Fruit fly (Drosophila melanogaster) whole organism, embryonic: ENCODE data around the gene Unc50.

Experiments used
- Atf-2 ChIP-seq: fragments of 200-800 bp; sonication (Bioruptor generic); optimal IDR thresholded peaks from 2 replicates; lab custom pipeline; 2016; ENCODE audit warnings: missing biosample characterization, missing genetic modification characterization
- Bteb2 ChIP-seq: fragments of 200-800 bp; sonication (Bioruptor generic); optimal IDR thresholded peaks from 2 replicates; lab custom pipeline; 2016; ENCODE audit warnings: missing biosample characterization, missing genetic modification characterization
- CG10147 ChIP-seq: fragments of 200-800 bp; sonication (Bioruptor generic); optimal IDR thresholded peaks from 2 replicates; lab custom pipeline; 2019; ENCODE audit warnings: missing biosample characterization, mild to moderate bottlenecking, missing genetic modification characterization, moderate library complexity
- CG10462 ChIP-seq: fragments of 200-800 bp; sonication (Bioruptor generic); optimal IDR thresholded peaks from 2 replicates; lab custom pipeline; 2016; ENCODE audit warnings: missing biosample characterization, missing genetic modification characterization
- CG12236 ChIP-seq: fragments of 200-800 bp; sonication (Bioruptor generic); optimal IDR thresholded peaks from 2 replicates; lab custom pipeline; 2016; ENCODE audit warnings: missing biosample characterization, missing genetic modification characterization
- CG14965 ChIP-seq: fragments of 200-800 bp; sonication (Bioruptor generic); optimal IDR thresholded peaks from 2 replicates; lab custom pipeline; 2016; ENCODE audit warnings: missing biosample characterization, missing genetic modification characterization, borderline replicate concordance
- CG15269 ChIP-seq: fragments of 200-800 bp; sonication (Bioruptor generic); optimal IDR thresholded peaks from 2 replicates; lab custom pipeline; 2018; ENCODE audit warnings: missing biosample characterization, mild to moderate bottlenecking, missing genetic modification characterization, moderate library complexity
- CG17328 ChIP-seq: fragments of 200-800 bp; sonication (Bioruptor generic); IDR thresholded peaks from 2 replicates; pipeline ENCODE4 v1.3.6; 2022; ENCODE audit warnings: missing biosample characterization, missing genetic modification characterization
- CG17568 ChIP-seq: fragments of 200-800 bp; sonication (Bioruptor generic); optimal IDR thresholded peaks from 2 replicates; lab custom pipeline; 2018; ENCODE audit warnings: missing biosample characterization, mild to moderate bottlenecking, missing genetic modification characterization, moderate library complexity
- CG18764 ChIP-seq: fragments of 200-800 bp; sonication (Bioruptor generic); optimal IDR thresholded peaks from 3 replicates; lab custom pipeline; 2016; ENCODE audit warnings: missing biosample characterization, missing genetic modification characterization
- CG2129 ChIP-seq: fragments of 200-800 bp; sonication (Bioruptor generic); IDR thresholded peaks from 2 replicates; pipeline ENCODE4 v1.3.6; 2022; ENCODE audit warnings: missing biosample characterization, missing genetic modification characterization; ENCODE audit not compliant: partially characterized antibody
- CG31365 ChIP-seq: fragments of 200-800 bp; sonication (Bioruptor generic); optimal IDR thresholded peaks from 2 replicates; lab custom pipeline; 2018; ENCODE audit warnings: missing biosample characterization, mild to moderate bottlenecking, missing genetic modification characterization
- CG4328 ChIP-seq: fragments of 200-800 bp; sonication (Bioruptor generic); optimal IDR thresholded peaks from 3 replicates; lab custom pipeline; 2017; ENCODE audit warnings: missing biosample characterization, missing genetic modification reagents, missing genetic modification characterization
- CG43689 ChIP-seq: fragments of 200-800 bp; sonication (Bioruptor generic); IDR thresholded peaks from 2 replicates; pipeline ENCODE4 v1.3.6; 2022; ENCODE audit warnings: missing biosample characterization, missing genetic modification characterization
- CG5245 ChIP-seq: fragments of 200-800 bp; sonication (Bioruptor generic); optimal IDR thresholded peaks from 3 replicates; lab custom pipeline; 2016; ENCODE audit warnings: missing biosample characterization, missing genetic modification characterization
- CG7556 ChIP-seq: fragments of 200-800 bp; sonication (Bioruptor generic); optimal IDR thresholded peaks from 2 replicates; lab custom pipeline; 2017; ENCODE audit warnings: missing biosample characterization, mild to moderate bottlenecking, missing genetic modification characterization
- CoRest ChIP-seq: fragments of 200-800 bp; sonication (Bioruptor generic); optimal IDR thresholded peaks from 3 replicates; lab custom pipeline; 2018; ENCODE audit warnings: missing biosample characterization, mild to moderate bottlenecking, missing genetic modification characterization, moderate library complexity
- Dek ChIP-seq: fragments of 200-800 bp; sonication (Bioruptor generic); optimal IDR thresholded peaks from 3 replicates; lab custom pipeline; 2019; ENCODE audit warnings: missing biosample characterization, mild to moderate bottlenecking, missing genetic modification characterization, moderate library complexity
- Dip2 ChIP-seq: fragments of 200-800 bp; sonication (Bioruptor generic); IDR thresholded peaks from 2 replicates; pipeline ENCODE4 v1.3.6; 2022; ENCODE audit warnings: missing biosample characterization, missing genetic modification characterization
- Doc3 ChIP-seq: fragments of 200-800 bp; sonication (Bioruptor generic); IDR thresholded peaks from 3 replicates; pipeline ENCODE4 v1.3.6; 2022; ENCODE audit warnings: missing biosample characterization, missing genetic modification characterization; ENCODE audit not compliant: partially characterized antibody
- Dp ChIP-seq: fragments of 200-800 bp; sonication (Bioruptor generic); optimal IDR thresholded peaks from 2 replicates; lab custom pipeline; 2018; ENCODE audit warnings: missing biosample characterization, mild to moderate bottlenecking, missing genetic modification characterization, moderate library complexity
- HmgZ ChIP-seq: fragments of 200-800 bp; sonication (Bioruptor generic); optimal IDR thresholded peaks from 2 replicates; lab custom pipeline; 2018; ENCODE audit warnings: missing biosample characterization, mild to moderate bottlenecking, missing genetic modification characterization
- Jarid2 ChIP-seq: fragments of 200-800 bp; sonication (Bioruptor generic); optimal IDR thresholded peaks from 3 replicates; lab custom pipeline; 2017; ENCODE audit warnings: mild to moderate bottlenecking, missing biosample characterization, missing genetic modification reagents, missing genetic modification characterization
- Lpt ChIP-seq: fragments of >200 bp; optimal IDR thresholded peaks from 2 replicates; lab custom pipeline; 2018; ENCODE audit warnings: missing biosample characterization, missing genetic modification characterization
- MTF-1 ChIP-seq: fragments of 200-800 bp; sonication (Bioruptor generic); optimal IDR thresholded peaks from 2 replicates; lab custom pipeline; 2018; ENCODE audit warnings: missing biosample characterization, mild to moderate bottlenecking, missing genetic modification characterization, borderline replicate concordance
- NFAT ChIP-seq: fragments of 200-800 bp; sonication (Bioruptor generic); IDR thresholded peaks from 2 replicates; pipeline ENCODE4 v1.3.6; 2022; ENCODE audit warnings: missing biosample characterization, missing genetic modification characterization
- NK7.1 ChIP-seq: fragments of 200-800 bp; sonication (Bioruptor generic); optimal IDR thresholded peaks from 3 replicates; lab custom pipeline; 2016; ENCODE audit warnings: missing biosample characterization, missing genetic modification characterization
- Pdp1 ChIP-seq, 2 experiments: fragments of 200-800 bp; sonication (Bioruptor generic); optimal IDR thresholded peaks; 3 replicates each; lab custom pipeline; 2016; ENCODE audit warnings: missing biosample characterization in 2 of 2, missing genetic modification characterization in 2 of 2, mild to moderate bottlenecking in 1 of 2, moderate library complexity in 1 of 2
- Six4 ChIP-seq: fragments of 200-800 bp; sonication (Bioruptor generic); optimal IDR thresholded peaks from 2 replicates; lab custom pipeline; 2016; ENCODE audit warnings: missing biosample characterization, missing genetic modification characterization
- abd-A ChIP-seq: fragments of 200-800 bp; sonication (Bioruptor generic); optimal IDR thresholded peaks from 3 replicates; lab custom pipeline; 2019; ENCODE audit warnings: missing biosample characterization, mild to moderate bottlenecking, missing genetic modification characterization, moderate library complexity
- ac ChIP-seq: fragments of 200-800 bp; sonication (Bioruptor generic); optimal IDR thresholded peaks from 3 replicates; lab custom pipeline; 2017; ENCODE audit warnings: missing biosample characterization, mild to moderate bottlenecking, missing genetic modification characterization
- al ChIP-seq: fragments of 200-800 bp; sonication (Bioruptor generic); IDR thresholded peaks from 2 replicates; pipeline ENCODE4 v1.3.6; 2022; ENCODE audit warnings: missing biosample characterization, missing genetic modification characterization
- amos ChIP-seq: fragments of 200-800 bp; sonication (Bioruptor generic); IDR thresholded peaks from 2 replicates; pipeline ENCODE4 v1.3.6; 2022; ENCODE audit warnings: missing biosample characterization, missing genetic modification characterization; ENCODE audit not compliant: partially characterized antibody
- danr ChIP-seq: fragments of 200-800 bp; sonication (Bioruptor generic); IDR thresholded peaks from 2 replicates; pipeline ENCODE4 v1.3.6; 2022; ENCODE audit warnings: missing biosample characterization, missing genetic modification characterization
- disco-r ChIP-seq: fragments of 200-800 bp; sonication (Bioruptor generic); optimal IDR thresholded peaks from 2 replicates; lab custom pipeline; 2016; ENCODE audit warnings: missing biosample characterization, missing genetic modification characterization
- dmrt11E ChIP-seq: fragments of 200-800 bp; sonication (Bioruptor generic); optimal IDR thresholded peaks from 3 replicates; lab custom pipeline; 2018; ENCODE audit warnings: missing biosample characterization, mild to moderate bottlenecking, missing genetic modification characterization, moderate library complexity
- eve ChIP-seq, 2 experiments: fragments of >200 bp; optimal IDR thresholded peaks; 2 replicates each; lab custom pipeline; 2017; ENCODE audit warnings: missing biosample characterization in 2 of 2, missing genetic modification characterization in 2 of 2
- gt ChIP-seq: fragments of 200-800 bp; sonication (Bioruptor generic); IDR thresholded peaks from 2 replicates; pipeline ENCODE4 v1.3.6; 2022; ENCODE audit warnings: missing biosample characterization, missing genetic modification characterization
- ham ChIP-seq: fragments of 200-800 bp; sonication (Bioruptor generic); IDR thresholded peaks from 2 replicates; pipeline ENCODE4 v1.3.6; 2022; ENCODE audit warnings: missing biosample characterization, missing genetic modification characterization
- ind ChIP-seq: fragments of 200-800 bp; sonication (Bioruptor generic); optimal IDR thresholded peaks from 3 replicates; lab custom pipeline; 2016; ENCODE audit warnings: missing biosample characterization, missing genetic modification characterization
- jumu ChIP-seq: fragments of 200-800 bp; sonication (Bioruptor generic); optimal IDR thresholded peaks from 3 replicates; lab custom pipeline; 2016; ENCODE audit warnings: missing biosample characterization, missing genetic modification characterization
- pnt ChIP-seq: fragments of 200-800 bp; sonication (Bioruptor generic); optimal IDR thresholded peaks from 3 replicates; lab custom pipeline; 2016; ENCODE audit warnings: missing biosample characterization, missing genetic modification characterization
- sc ChIP-seq, 3 experiments: fragments of >200 bp in 2 of 3; fragments of 200-800 bp in 1 of 3; sonication (Bioruptor generic) in 1 of 3; optimal IDR thresholded peaks; 2 replicates in 2 of 3; 3 replicates in 1 of 3; lab custom pipeline; 2017; ENCODE audit warnings: mild to moderate bottlenecking in 1 of 3, missing biosample characterization in 1 of 3, missing genetic modification characterization in 1 of 3, missing genetic modification reagents in 1 of 3
- slp2 ChIP-seq: fragments of 200-800 bp; sonication (Bioruptor generic); optimal IDR thresholded peaks from 2 replicates; lab custom pipeline; 2016; ENCODE audit warnings: missing biosample characterization, missing genetic modification characterization
- sr ChIP-seq: fragments of 200-800 bp; sonication (Bioruptor generic); IDR thresholded peaks from 3 replicates; pipeline ENCODE4 v1.3.6; 2022; ENCODE audit warnings: missing biosample characterization, missing genetic modification characterization
- vvl ChIP-seq: fragments of 200-800 bp; sonication (Bioruptor generic); IDR thresholded peaks from 2 replicates; pipeline ENCODE4 v1.3.6; 2022; ENCODE audit warnings: missing biosample characterization, missing genetic modification characterization
- wek ChIP-seq: fragments of 200-800 bp; sonication (Bioruptor generic); optimal IDR thresholded peaks from 3 replicates; lab custom pipeline; 2018; ENCODE audit warnings: missing biosample characterization, mild to moderate bottlenecking, missing genetic modification characterization, moderate library complexity
- zf30C ChIP-seq: fragments of 200-800 bp; sonication (Bioruptor generic); optimal IDR thresholded peaks from 3 replicates; lab custom pipeline; 2018; ENCODE audit warnings: missing biosample characterization, mild to moderate bottlenecking, missing genetic modification characterization

Gene Unc50

DNA sequence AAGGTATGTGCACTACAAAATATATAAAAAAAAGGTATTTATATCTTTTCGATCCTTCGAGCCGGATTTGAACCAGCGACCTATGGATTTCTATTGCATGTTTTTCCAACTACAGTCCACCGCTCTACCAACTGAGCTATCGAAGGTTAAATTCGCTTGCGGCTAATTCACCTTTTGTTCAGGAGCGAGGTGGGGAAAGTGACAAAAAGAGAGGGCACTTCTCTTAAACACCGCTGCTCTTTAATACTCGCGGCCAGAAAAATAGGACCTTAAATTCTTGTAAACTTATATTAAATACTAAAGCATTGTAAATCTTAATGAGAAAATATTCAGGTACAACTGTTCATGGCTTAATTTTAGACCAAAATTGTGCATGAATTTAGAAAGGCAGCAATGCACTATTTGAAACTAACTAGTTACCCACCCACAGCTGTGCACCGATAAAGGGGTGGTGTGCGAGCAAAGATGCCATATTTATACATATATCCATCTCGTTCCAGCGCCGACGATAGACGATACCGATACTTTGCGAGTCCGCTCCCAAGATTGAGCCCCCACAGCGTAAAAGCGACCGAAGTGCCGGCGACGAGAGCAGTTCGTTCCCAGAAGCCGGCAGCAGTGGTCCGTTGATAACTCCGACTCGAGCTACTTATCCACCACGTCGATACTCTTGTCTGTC is 7.2 kb downstream of the Unc50 start (continued):
- no peak for TF ChIP-seq sc (optimal IDR thresholded peaks at IDR 0.05; lab: Kevin White, UChicago)
- peak; percentile 97 for TF ChIP-seq sc (GFP tag; optimal IDR thresholded peaks at IDR 0.05; lab: Kevin White, UChicago)
- peak; percentile 89 for TF ChIP-seq danr (GFP tag; lab: Robert Waterston, UW)
- peak; percentile 92 for TF ChIP-seq CG31365 (tag; lab: Kevin White, UChicago)
- peak; percentile 97 for TF ChIP-seq CG5245 (GFP tag; lab: Kevin White, UChicago)
- TF ChIP-seq Doc3 (GFP tag; lab: Robert Waterston, UW), result 0 out of 3 replicates have a peak, but pooled peaks have one; percentile 34
- peak; percentile 96 for TF ChIP-seq NK7.1 (GFP tag; lab: Kevin White, UChicago)
- TF ChIP-seq CG4328, result peak; percentile 96
- TF ChIP-seq eve (GFP tag; optimal IDR thresholded peaks at IDR 0.05; lab: Kevin White, UChicago), result no peak
- peak; percentile 95 for TF ChIP-seq disco-r (GFP tag; lab: Kevin White, UChicago)
- peak; percentile 98 for TF ChIP-seq dmrt11E (tag; lab: Kevin White, UChicago)
- TF ChIP-seq Pdp1 (GFP tag; optimal IDR thresholded peaks at IDR 0.05; lab: Kevin White, UChicago), result peak; percentile 94 to 97
- peak; percentile 85 for TF ChIP-seq ham
- peak; percentile 97 for TF ChIP-seq ind
- peak; percentile 99 for TF ChIP-seq vvl (GFP tag; lab: Robert Waterston, UW)
- peak; percentile 95 for TF ChIP-seq CG12236
- TF ChIP-seq Lpt (GFP tag; lab: Kevin White, UChicago), result no peak
- TF ChIP-seq CG17568 (GFP tag; lab: Kevin White, UChicago), result peak; percentile 98
- TF ChIP-seq NFAT, result peak; percentile 92
- TF ChIP-seq CG15269 (tag; lab: Kevin White, UChicago), result peak; percentile 98
- peak; percentile 92 for TF ChIP-seq CG43689 (GFP tag; lab: Robert Waterston, UW)
- TF ChIP-seq gt (GFP tag; lab: Robert Waterston, UW), result peak; percentile 91
- peak; percentile 96 for TF ChIP-seq Six4 (GFP tag; lab: Kevin White, UChicago)
- peak; percentile 51; the same call in 1 of the 2 replicates for TF ChIP-seq Dip2 (GFP tag; lab: Robert Waterston, UW)
- TF ChIP-seq Dp (GFP tag; lab: Kevin White, UChicago), result peak; percentile 38
- peak; percentile 85 for TF ChIP-seq Jarid2 (GFP tag; lab: Kevin White, UChicago)
- TF ChIP-seq ac, result peak; percentile 95
- TF ChIP-seq slp2, result peak; percentile 96
- TF ChIP-seq Dek, result peak; percentile 98
- peak; percentile 97 for TF ChIP-seq jumu
- peak; percentile 82 for TF ChIP-seq amos (GFP tag; lab: Robert Waterston, UW)
- TF ChIP-seq CG18764 (GFP tag; lab: Kevin White, UChicago), result peak; percentile 94
- TF ChIP-seq sr (GFP tag; lab: Robert Waterston, UW), result peak; percentile 89
- TF ChIP-seq CG10462, result peak; percentile 95
- peak; percentile 96 for TF ChIP-seq MTF-1 (GFP tag; lab: Kevin White, UChicago)
- TF ChIP-seq al (GFP tag; lab: Robert Waterston, UW), result peak; percentile 86
- peak; percentile 86 for TF ChIP-seq abd-A (tag; lab: Kevin White, UChicago)
- TF ChIP-seq pnt (GFP tag; lab: Kevin White, UChicago), result peak; percentile 95
- TF ChIP-seq HmgZ, result peak; percentile 99
- peak; percentile 97 for TF ChIP-seq CG10147 (GFP tag; lab: Kevin White, UChicago)
- peak; percentile 45 for TF ChIP-seq zf30C (GFP tag; lab: Kevin White, UChicago)
- peak; percentile 94 for TF ChIP-seq wek (GFP tag; lab: Kevin White, UChicago)
- 0 out of 2 replicates have a peak, but pooled peaks have one; percentile 48 for TF ChIP-seq CG2129 (GFP tag; lab: Robert Waterston, UW)
- TF ChIP-seq CG7556 (GFP tag; lab: Kevin White, UChicago), result peak; percentile 98
- peak; percentile 97 for TF ChIP-seq CoRest (tag; lab: Kevin White, UChicago)
- TF ChIP-seq CG14965 (GFP tag; lab: Kevin White, UChicago), result peak; percentile 80
- peak; percentile 97 for TF ChIP-seq Bteb2 (GFP tag; lab: Kevin White, UChicago)
- peak; percentile 95 for TF ChIP-seq Atf-2 (GFP tag; lab: Kevin White, UChicago)
- TF ChIP-seq CG17328 (GFP tag; lab: Robert Waterston, UW), result peak; percentile 98
